Worm (Caenorhabditis elegans) whole organism, L4 larva: ENCODE data around the gene srx-36.

Experiments
- F10B5.3 ChIP-seq: sonication (generic microtip); optimal IDR thresholded peaks from 2 replicates; lab custom pipeline; 2016; ENCODE audit warnings: mild to moderate bottlenecking, missing genetic modification characterization, missing compliant biosample characterization
- F44E2.7 ChIP-seq: fragments of 200-800 bp; sonication (Bioruptor generic); IDR thresholded peaks from 2 replicates; pipeline ENCODE4 v2.1.2; 2022; ENCODE audit warnings: missing genetic modification characterization, missing compliant biosample characterization
- T26A8.4 ChIP-seq: fragments of 200-800 bp; sonication (Bioruptor generic); IDR thresholded peaks from 2 replicates; pipeline ENCODE4 v1.3.6; 2022; ENCODE audit warnings: missing genetic modification characterization, missing compliant biosample characterization
- Y105C5A.15 ChIP-seq: fragments of 200-800 bp; sonication (Bioruptor generic); IDR thresholded peaks from 2 replicates; pipeline ENCODE4 v1.3.6; 2022; ENCODE audit warnings: missing genetic modification characterization, missing compliant biosample characterization
- Y48G9A.11 ChIP-seq: fragments of 200-800 bp; sonication (Bioruptor generic); IDR thresholded peaks from 2 replicates; pipeline ENCODE4 v1.3.6; 2022; ENCODE audit warnings: missing genetic modification reagents, missing genetic modification characterization, missing compliant biosample characterization
- Y75B8A.6 ChIP-seq: fragments of 200-800 bp; sonication (Bioruptor generic); IDR thresholded peaks from 2 replicates; pipeline ENCODE4 v1.3.6; 2022; ENCODE audit warnings: missing genetic modification reagents, missing genetic modification characterization, missing compliant biosample characterization
- ZK337.2 ChIP-seq: fragments of 200-800 bp; sonication (Bioruptor generic); IDR thresholded peaks from 2 replicates; pipeline ENCODE4 v1.3.6; 2022; ENCODE audit warnings: missing genetic modification reagents, missing genetic modification characterization, missing compliant biosample characterization
- ama-1 ChIP-seq: fragments of 150-350 bp; optimal IDR thresholded peaks from 2 replicates; lab custom pipeline; 2014; ENCODE audit warnings: inconsistent platforms, mixed read lengths
- attf-4 ChIP-seq: sonication (generic microtip); optimal IDR thresholded peaks from 3 replicates; lab custom pipeline; 2017; ENCODE audit warnings: missing biosample characterization, missing genetic modification characterization
- ceh-20 ChIP-seq: fragments of 200-800 bp; sonication (Bioruptor generic); IDR thresholded peaks from 2 replicates; pipeline ENCODE4 v1.3.6; 2022; ENCODE audit warnings: missing genetic modification reagents, missing genetic modification characterization, missing compliant biosample characterization
- ceh-62 ChIP-seq: sonication (generic microtip); optimal IDR thresholded peaks from 2 replicates; lab custom pipeline; 2017; ENCODE audit warnings: missing biosample characterization, missing genetic modification characterization
- daf-19 ChIP-seq: fragments of 200-800 bp; sonication (Bioruptor generic); conservative IDR thresholded peaks from 2 replicates; pipeline ENCODE4 v1.3.6; 2022; ENCODE audit warnings: missing genetic modification characterization, missing compliant biosample characterization
- daf-8 ChIP-seq: fragments of 200-800 bp; sonication (Bioruptor generic); IDR thresholded peaks from 2 replicates; pipeline ENCODE4 v1.3.6; 2022; ENCODE audit warnings: missing genetic modification characterization, missing compliant biosample characterization
- dmd-8 ChIP-seq: fragments of 200-800 bp; sonication (Bioruptor generic); IDR thresholded peaks from 2 replicates; pipeline ENCODE4 v1.3.6; 2022; ENCODE audit warnings: missing genetic modification characterization, missing compliant biosample characterization
- duxl-1 ChIP-seq: sonication (generic microtip); optimal IDR thresholded peaks from 2 replicates; lab custom pipeline; 2016; ENCODE audit warnings: mild to moderate bottlenecking, missing genetic modification characterization, moderate library complexity, missing compliant biosample characterization; ENCODE audit not compliant: poor library complexity
- fos-1 ChIP-seq: fragments of 150-350 bp; optimal IDR thresholded peaks from 2 replicates; lab custom pipeline; 2014; ENCODE audit warnings: missing biosample characterization, missing genetic modification characterization
- hlh-30 ChIP-seq: sonication (generic microtip); optimal IDR thresholded peaks from 2 replicates; lab custom pipeline; 2017; ENCODE audit warnings: antibody characterized with exemption, mild to moderate bottlenecking, missing genetic modification characterization, missing compliant biosample characterization; ENCODE audit not compliant: insufficient read depth
- hmg-1.1 ChIP-seq: fragments of 200-800 bp; sonication (Bioruptor generic); IDR thresholded peaks from 2 replicates; pipeline ENCODE4 v1.3.6; 2022; ENCODE audit warnings: missing genetic modification reagents, missing genetic modification characterization, missing compliant biosample characterization
- jun-1 ChIP-seq: fragments of 150-350 bp; optimal IDR thresholded peaks from 2 replicates; lab custom pipeline; 2014; ENCODE audit warnings: missing biosample characterization, missing genetic modification reagents, missing genetic modification characterization
- lin-29 ChIP-seq: fragments of 200-800 bp; sonication (Bioruptor generic); IDR thresholded peaks from 2 replicates; pipeline ENCODE4 v1.3.6; 2022; ENCODE audit warnings: missing genetic modification reagents, missing genetic modification characterization, missing compliant biosample characterization
- lin-38 ChIP-seq: fragments of 200-800 bp; sonication (Bioruptor generic); IDR thresholded peaks from 2 replicates; pipeline ENCODE4 v1.3.6; 2022; ENCODE audit warnings: missing genetic modification reagents, missing genetic modification characterization, missing compliant biosample characterization
- lin-39 ChIP-seq: fragments of 150-350 bp; optimal IDR thresholded peaks from 2 replicates; lab custom pipeline; 2014; ENCODE audit warnings: missing biosample characterization, missing genetic modification reagents, missing genetic modification characterization
- lir-3 ChIP-seq: sonication (generic microtip); optimal IDR thresholded peaks from 2 replicates; lab custom pipeline; 2016; ENCODE audit warnings: mild to moderate bottlenecking, missing genetic modification characterization, missing compliant biosample characterization
- nhr-10 ChIP-seq: fragments of 150-350 bp; optimal IDR thresholded peaks from 2 replicates; lab custom pipeline; 2014; ENCODE audit warnings: missing biosample characterization, missing genetic modification characterization
- nhr-102 ChIP-seq: sonication (generic microtip); optimal IDR thresholded peaks from 2 replicates; lab custom pipeline; 2016; ENCODE audit warnings: mild to moderate bottlenecking, missing genetic modification characterization, moderate library complexity, missing compliant biosample characterization
- nhr-11 ChIP-seq: fragments of 150-350 bp; optimal IDR thresholded peaks from 2 replicates; lab custom pipeline; 2014; ENCODE audit warnings: missing biosample characterization, missing genetic modification characterization
- nhr-111 ChIP-seq: fragments of 200-800 bp; sonication (Bioruptor generic); optimal IDR thresholded peaks from 2 replicates; lab custom pipeline; 2018; ENCODE audit warnings: mild to moderate bottlenecking, missing genetic modification characterization, missing compliant biosample characterization
- nhr-28 ChIP-seq: fragments of 150-350 bp; optimal IDR thresholded peaks from 2 replicates; lab custom pipeline; 2014; ENCODE audit warnings: missing biosample characterization, missing genetic modification characterization
- nhr-41 ChIP-seq: fragments of 200-800 bp; sonication (Bioruptor generic); IDR thresholded peaks from 2 replicates; pipeline ENCODE4 v1.3.6; 2022; ENCODE audit warnings: missing genetic modification reagents, missing genetic modification characterization, missing compliant biosample characterization
- nhr-42 ChIP-seq: fragments of 200-800 bp; sonication (Bioruptor generic); IDR thresholded peaks from 2 replicates; pipeline ENCODE4 v1.3.6; 2022; ENCODE audit warnings: missing genetic modification characterization, missing compliant biosample characterization
- nhr-6 ChIP-seq: fragments of 150-350 bp; optimal IDR thresholded peaks from 2 replicates; lab custom pipeline; 2014; ENCODE audit warnings: missing biosample characterization, missing genetic modification characterization
- nhr-76 ChIP-seq: fragments of 150-350 bp; optimal IDR thresholded peaks from 2 replicates; lab custom pipeline; 2014; ENCODE audit warnings: missing biosample characterization, missing genetic modification characterization
- pqm-1 ChIP-seq: sonication (generic microtip); optimal IDR thresholded peaks from 2 replicates; lab custom pipeline; 2017; ENCODE audit warnings: missing biosample characterization, missing genetic modification characterization
- saeg-2 ChIP-seq: fragments of 200-800 bp; sonication (Bioruptor generic); IDR thresholded peaks from 2 replicates; pipeline ENCODE4 v1.3.6; 2022; ENCODE audit warnings: missing genetic modification reagents, missing genetic modification characterization, missing compliant biosample characterization
- sdz-12 ChIP-seq: fragments of 200-800 bp; sonication (Bioruptor generic); optimal IDR thresholded peaks from 2 replicates; lab custom pipeline; 2018; ENCODE audit warnings: mild to moderate bottlenecking, missing genetic modification characterization, missing compliant biosample characterization
- snpc-1.2 ChIP-seq: fragments of 200-800 bp; sonication (Bioruptor generic); IDR thresholded peaks from 2 replicates; pipeline ENCODE4 v1.3.6; 2022; ENCODE audit warnings: missing genetic modification reagents, missing genetic modification characterization, missing compliant biosample characterization
- snpc-4 ChIP-seq: fragments of 150-350 bp; optimal IDR thresholded peaks from 2 replicates; lab custom pipeline; 2014; ENCODE audit warnings: missing biosample characterization, missing genetic modification characterization
- spr-3 ChIP-seq: fragments of 200-800 bp; sonication (Bioruptor generic); optimal IDR thresholded peaks from 2 replicates; lab custom pipeline; 2018; ENCODE audit warnings: mild to moderate bottlenecking, missing genetic modification characterization, missing compliant biosample characterization
- tra-1 ChIP-seq: fragments of 200-800 bp; sonication (Bioruptor generic); IDR thresholded peaks from 2 replicates; pipeline ENCODE4 v1.3.6; 2022; ENCODE audit warnings: missing genetic modification reagents, missing genetic modification characterization, missing compliant biosample characterization
- unc-62 ChIP-seq, 3 experiments: fragments of 150-350 bp in 1 of 3; sonication (generic microtip); optimal IDR thresholded peaks in 2 of 3; peaks in 1 of 3; 1 replicate in 1 of 3; 2 replicates in 2 of 3; lab custom pipeline; 2014 to 2017; ENCODE audit warnings: missing biosample characterization in 3 of 3, missing genetic modification characterization in 3 of 3, missing genetic modification reagents in 3 of 3, missing genotype in 1 of 3
- zag-1 ChIP-seq: fragments of 150-350 bp; optimal IDR thresholded peaks from 2 replicates; lab custom pipeline; 2014; ENCODE audit warnings: missing biosample characterization, missing genetic modification characterization

srx-36 gene

DNA sequence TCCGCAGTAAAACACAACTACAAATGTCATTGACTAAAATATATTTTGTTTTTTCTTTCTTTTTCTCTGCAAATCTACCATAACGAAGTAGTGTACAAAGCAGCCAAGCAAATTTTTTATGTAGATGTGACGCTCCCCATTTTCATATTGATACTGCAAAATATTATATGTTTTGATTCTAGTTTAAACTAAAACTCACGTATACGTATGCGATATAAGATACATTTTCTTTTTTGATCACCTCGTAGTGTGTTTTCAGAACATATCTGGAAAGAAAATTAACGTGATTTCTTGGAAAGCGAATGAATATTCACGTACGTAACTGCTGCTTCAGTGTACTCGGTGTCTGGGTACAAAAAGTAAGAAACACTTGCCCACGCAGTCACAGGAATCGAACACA, 6.0 kb upstream of the srx-36 start:
- TF ChIP-seq daf-19 (GFP tag; lab: Robert Waterston, UW) (no peak), unc-62 (GFP tag; optimal IDR thresholded peaks at IDR 0.05 in 1 of 2; lab: Kevin White, UChicago) (peak in 1 of 2 experiments; percentile 94), unc-62 (tag; optimal IDR thresholded peaks at IDR 0.05; lab: Kevin White, UChicago) (no peak), attf-4 (tag; lab: Kevin White, UChicago) (no peak), ceh-20 (GFP tag; lab: Robert Waterston, UW) (no peak), nhr-111 (GFP tag; lab: Kevin White, UChicago) (no peak)

DNA sequence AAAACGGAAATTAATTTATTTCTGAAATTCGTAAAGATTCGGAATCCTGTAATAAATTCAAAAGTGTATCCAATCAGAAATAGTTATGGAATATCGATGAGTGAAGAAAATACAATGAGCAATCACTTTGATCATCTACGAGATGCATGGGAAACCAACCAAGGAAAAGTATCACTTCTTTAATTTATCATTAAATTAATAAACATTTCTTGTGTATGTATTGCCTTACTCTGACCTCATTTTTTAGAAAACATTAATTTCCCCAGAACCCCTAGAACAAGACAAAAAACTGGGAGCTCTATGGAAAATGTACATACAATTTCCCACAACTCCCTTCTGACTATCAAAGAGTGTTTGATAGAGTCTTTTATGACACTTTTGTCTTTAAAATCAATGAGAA, 3.1 kb upstream of the srx-36 start, which contains the start of gene F10D2.16:
Gene F10D2.16 (plus strand): TSS at position 301 of the 400 bp plus-strand sequence.
- TF ChIP-seq lin-29, result no peak
- no peak for TF ChIP-seq jun-1 (tag; lab: Kevin White, UChicago)
- no peak for TF ChIP-seq saeg-2
- TF ChIP-seq ZK337.2 (GFP tag; lab: Robert Waterston, UW), result no peak
- TF ChIP-seq F44E2.7 (GFP tag; lab: Robert Waterston, UW), result no peak
- no peak for TF ChIP-seq snpc-4 (tag; lab: Kevin White, UChicago)
- TF ChIP-seq fos-1, result no peak
- no peak for TF ChIP-seq nhr-76 (tag; lab: Kevin White, UChicago)
- TF ChIP-seq ceh-20 (GFP tag; lab: Robert Waterston, UW), result no peak
- TF ChIP-seq nhr-11 (tag; lab: Kevin White, UChicago), result no peak
- TF ChIP-seq tra-1 (GFP tag; lab: Robert Waterston, UW), result no peak
- TF ChIP-seq ama-1 (lab: Kevin White, UChicago), result no peak
- no peak for TF ChIP-seq unc-62 (GFP tag; optimal IDR thresholded peaks at IDR 0.05 in 1 of 2; lab: Kevin White, UChicago)
- no peak for TF ChIP-seq unc-62 (tag; optimal IDR thresholded peaks at IDR 0.05; lab: Kevin White, UChicago)
- TF ChIP-seq nhr-41, result no peak
- no peak for TF ChIP-seq daf-19 (GFP tag; lab: Robert Waterston, UW)
- TF ChIP-seq attf-4 (tag; lab: Kevin White, UChicago), result no peak
- TF ChIP-seq F10B5.3 (tag; lab: Kevin White, UChicago), result no peak
- TF ChIP-seq pqm-1 (tag; lab: Kevin White, UChicago), result no peak
- TF ChIP-seq lin-38 (GFP tag; lab: Robert Waterston, UW), result no peak

DNA sequence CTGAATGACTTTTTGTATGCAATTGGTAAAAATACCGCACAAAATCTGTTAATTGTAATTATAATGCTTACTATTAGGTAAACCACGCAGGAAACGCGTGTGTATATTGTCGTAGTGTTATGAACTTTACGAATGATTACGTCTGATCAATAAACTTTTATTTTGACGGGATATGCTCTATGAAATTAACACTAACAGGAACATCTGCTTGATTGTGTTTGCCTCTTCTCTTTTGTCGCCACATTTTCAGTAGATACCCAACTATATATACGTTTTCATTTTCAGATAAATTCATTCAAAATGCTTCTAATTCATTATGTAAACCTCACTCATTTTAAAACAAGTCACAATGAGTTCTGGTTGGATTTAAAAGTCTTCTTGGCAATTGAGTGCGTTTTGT, 1.4 kb upstream of the srx-36 start, which contains the start of gene sre-10:
Gene sre-10 (plus strand): TSS at position 301 of the 400 bp plus-strand sequence.
- no peak for TF ChIP-seq nhr-28 (tag; lab: Kevin White, UChicago)
- no peak for TF ChIP-seq Y105C5A.15 (GFP tag; lab: Robert Waterston, UW)
- no peak for TF ChIP-seq attf-4 (tag; lab: Kevin White, UChicago)
- no peak for TF ChIP-seq nhr-10 (tag; lab: Kevin White, UChicago)
- no peak for TF ChIP-seq daf-8 (GFP tag; lab: Robert Waterston, UW)
- TF ChIP-seq nhr-76 (tag; lab: Kevin White, UChicago), result no peak
- TF ChIP-seq spr-3 (GFP tag; lab: Kevin White, UChicago), result no peak
- no peak for TF ChIP-seq T26A8.4 (GFP tag; lab: Robert Waterston, UW)
- no peak for TF ChIP-seq sdz-12 (GFP tag; lab: Kevin White, UChicago)
- TF ChIP-seq ama-1 (lab: Kevin White, UChicago), result no peak
- no peak for TF ChIP-seq Y75B8A.6

- TF ChIP-seq ceh-62 (tag; lab: Kevin White, UChicago), result no peak
- TF ChIP-seq lir-3 (tag; lab: Kevin White, UChicago), result no peak
- TF ChIP-seq nhr-42 (GFP tag; lab: Robert Waterston, UW), result no peak
- no peak for TF ChIP-seq duxl-1 (tag; lab: Kevin White, UChicago)
- no peak for TF ChIP-seq nhr-6
- no peak for TF ChIP-seq Y48G9A.11 (GFP tag; lab: Robert Waterston, UW)
- no peak for TF ChIP-seq lin-39
- no peak for TF ChIP-seq dmd-8 (GFP tag; lab: Robert Waterston, UW)
- TF ChIP-seq zag-1 (tag; lab: Kevin White, UChicago), result no peak
- no peak for TF ChIP-seq saeg-2
- TF ChIP-seq spr-3 (GFP tag; lab: Kevin White, UChicago), result no peak
- no peak for TF ChIP-seq snpc-1.2
- TF ChIP-seq F44E2.7 (GFP tag; lab: Robert Waterston, UW), result no peak
- no peak for TF ChIP-seq hlh-30
- no peak for TF ChIP-seq hmg-1.1 (GFP tag; lab: Robert Waterston, UW)
- TF ChIP-seq nhr-102 (tag; lab: Kevin White, UChicago), result no peak
These were observed 1.4 kb downstream of the srx-36 start, which contains the start of gene T01C4.8 for ce11 chrV:7129460-7129859. Gene T01C4.8 (minus strand): TSS chrV:7129560.
